Fruit fly (Drosophila melanogaster): ENCODE results near the gene cbt.

DNA sequence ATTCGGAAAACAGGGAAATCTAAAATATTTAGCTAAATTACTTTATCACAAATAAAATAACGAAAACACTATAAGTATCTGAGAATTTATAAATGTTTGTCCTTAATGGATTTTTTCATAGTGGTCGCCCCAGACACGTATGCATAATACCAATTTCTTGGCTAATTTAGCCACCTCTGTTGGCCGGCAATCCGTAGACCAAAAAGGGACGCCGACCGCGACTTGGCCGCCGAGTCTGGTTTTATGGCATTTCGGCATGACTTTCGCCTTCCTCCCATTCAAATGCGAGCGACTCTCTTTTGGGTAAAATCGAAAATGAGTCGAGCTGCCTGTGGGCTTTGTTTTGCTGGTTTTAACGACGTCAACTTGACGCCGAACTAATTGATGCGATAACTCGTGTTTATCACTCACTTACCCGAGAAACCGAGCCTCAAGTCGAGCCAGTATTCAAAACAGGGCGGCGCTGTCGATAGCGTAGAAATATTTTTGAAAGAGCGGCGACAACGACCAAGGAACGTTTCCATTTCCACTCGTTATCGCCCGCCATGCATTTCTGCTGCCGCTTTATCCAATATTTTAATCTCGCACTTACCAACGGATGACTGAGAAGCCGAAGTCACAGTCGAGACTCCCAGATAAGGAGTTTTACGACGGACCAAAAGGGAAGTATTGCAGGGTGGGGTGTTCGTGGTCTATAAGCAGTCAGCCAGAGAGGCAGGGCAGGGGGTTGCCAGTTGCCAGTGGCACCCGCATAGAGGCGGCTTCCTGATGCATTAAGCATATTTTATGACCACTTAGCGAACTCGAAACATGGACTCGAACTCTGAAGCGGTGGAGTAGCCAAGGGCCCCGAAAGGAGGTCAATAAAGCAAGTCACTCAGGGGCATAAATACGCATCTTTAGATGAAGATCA lies 39.7 kb upstream of the cbt start:
- TF ChIP-seq usp (GFP tag; optimal IDR thresholded peaks at IDR 0.05) (no peak), psq (optimal IDR thresholded peaks at IDR 0.05) (no peak)
